Worm (Caenorhabditis elegans): Measurements from ENCODE around the gene lsm-3.

ce11 chrIV:13389237-13389636 is 2.2 kb downstream of the lsm-3 start:
- TF ChIP-seq W03F9.2 (tag; optimal IDR thresholded peaks at IDR 0.05): no peak
- no peak for TF ChIP-seq dao-5 (tag; optimal IDR thresholded peaks at IDR 0.05)
- no peak for TF ChIP-seq him-1 (tag; optimal IDR thresholded peaks at IDR 0.05)

Measured in whole organism, L4/young adult.